Fruit fly (Drosophila melanogaster) whole organism, embryonic: ENCODE measurements around the gene CG10702.

Source experiments
- ATbp ChIP-seq: fragments of 200-800 bp; sonication (Bioruptor generic); optimal IDR thresholded peaks from 2 replicates; lab custom pipeline; 2017; ENCODE audit warnings: missing biosample characterization, mild to moderate bottlenecking, missing genetic modification characterization, missing genetic modification reagents
- Atf3 ChIP-seq: fragments of 200-800 bp; sonication (Bioruptor generic); optimal IDR thresholded peaks from 3 replicates; lab custom pipeline; 2016; ENCODE audit warnings: missing biosample characterization, missing genetic modification characterization
- Awh ChIP-seq: fragments of 200-800 bp; sonication (Bioruptor generic); IDR thresholded peaks from 2 replicates; pipeline ENCODE4, ENCODE4 v1.3.6; 2022; ENCODE audit warnings: missing biosample characterization, missing genetic modification characterization
- CG10654 ChIP-seq: fragments of 200-800 bp; sonication (Bioruptor generic); optimal IDR thresholded peaks from 2 replicates; lab custom pipeline; 2016; ENCODE audit warnings: missing biosample characterization, missing genetic modification characterization
- CG11398 ChIP-seq: fragments of 200-800 bp; sonication (Bioruptor generic); optimal IDR thresholded peaks from 2 replicates; lab custom pipeline; 2016; ENCODE audit warnings: missing biosample characterization, missing genetic modification characterization
- CG12104 ChIP-seq: fragments of 200-800 bp; sonication (Bioruptor generic); optimal IDR thresholded peaks from 3 replicates; lab custom pipeline; 2016; ENCODE audit warnings: missing biosample characterization, missing genetic modification characterization
- CG15073 ChIP-seq: fragments of 200-800 bp; sonication (Bioruptor generic); optimal IDR thresholded peaks from 2 replicates; lab custom pipeline; 2016; ENCODE audit warnings: missing biosample characterization, missing genetic modification characterization
- CG15269 ChIP-seq: fragments of 200-800 bp; sonication (Bioruptor generic); optimal IDR thresholded peaks from 2 replicates; lab custom pipeline; 2018; ENCODE audit warnings: missing biosample characterization, mild to moderate bottlenecking, missing genetic modification characterization, moderate library complexity
- CG18599 ChIP-seq: fragments of 200-800 bp; sonication (Bioruptor generic); optimal IDR thresholded peaks from 3 replicates; lab custom pipeline; 2017; ENCODE audit warnings: missing biosample characterization, missing genetic modification characterization, mild to moderate bottlenecking, moderate library complexity, missing genetic modification reagents
- CG18619 ChIP-seq: fragments of 200-800 bp; sonication (Bioruptor generic); optimal IDR thresholded peaks from 3 replicates; lab custom pipeline; 2017; ENCODE audit warnings: missing biosample characterization, mild to moderate bottlenecking, missing genetic modification characterization
- CG2116 ChIP-seq: fragments of 200-800 bp; sonication (Bioruptor generic); optimal IDR thresholded peaks from 3 replicates; lab custom pipeline; 2018; ENCODE audit warnings: missing biosample characterization, mild to moderate bottlenecking, missing genetic modification characterization
- CG2120 ChIP-seq: fragments of 200-800 bp; sonication (Bioruptor generic); optimal IDR thresholded peaks from 3 replicates; lab custom pipeline; 2016; ENCODE audit warnings: missing biosample characterization, missing genetic modification characterization
- CG30403 ChIP-seq: fragments of 200-800 bp; sonication (Bioruptor generic); optimal IDR thresholded peaks from 3 replicates; lab custom pipeline; 2016; ENCODE audit warnings: missing biosample characterization, missing genetic modification characterization
- CG31365 ChIP-seq: fragments of 200-800 bp; sonication (Bioruptor generic); optimal IDR thresholded peaks from 2 replicates; lab custom pipeline; 2018; ENCODE audit warnings: missing biosample characterization, mild to moderate bottlenecking, missing genetic modification characterization
- CG3163 ChIP-seq: fragments of 200-800 bp; sonication (Bioruptor generic); optimal IDR thresholded peaks from 3 replicates; lab custom pipeline; 2016; ENCODE audit warnings: missing biosample characterization, missing genetic modification characterization
- CG34376 ChIP-seq: fragments of 200-800 bp; sonication (Bioruptor generic); optimal IDR thresholded peaks from 2 replicates; lab custom pipeline; 2018; ENCODE audit warnings: missing biosample characterization, mild to moderate bottlenecking, missing genetic modification characterization
- CG42726 ChIP-seq: fragments of 200-800 bp; sonication (Bioruptor generic); IDR thresholded peaks from 2 replicates; pipeline ENCODE4 v1.3.6; 2022; ENCODE audit warnings: missing biosample characterization, missing genetic modification characterization; ENCODE audit not compliant: partially characterized antibody
- CG4282 ChIP-seq: fragments of 200-800 bp; sonication (Bioruptor generic); optimal IDR thresholded peaks from 2 replicates; lab custom pipeline; 2016; ENCODE audit warnings: missing biosample characterization, missing genetic modification characterization
- CG6765 ChIP-seq: fragments of 200-800 bp; sonication (Bioruptor generic); optimal IDR thresholded peaks from 3 replicates; lab custom pipeline; 2017; ENCODE audit warnings: missing biosample characterization, mild to moderate bottlenecking, missing genetic modification characterization
- CG7928 ChIP-seq: fragments of 200-800 bp; sonication (Bioruptor generic); optimal IDR thresholded peaks from 2 replicates; lab custom pipeline; 2017; ENCODE audit warnings: missing biosample characterization, mild to moderate bottlenecking, missing genetic modification characterization
- CHES-1-like ChIP-seq: fragments of 200-800 bp; sonication (Bioruptor generic); optimal IDR thresholded peaks from 2 replicates; lab custom pipeline; 2016; ENCODE audit warnings: missing biosample characterization, missing genetic modification characterization
- Dad ChIP-seq: fragments of 200-800 bp; sonication (Bioruptor generic); optimal IDR thresholded peaks from 3 replicates; lab custom pipeline; 2016; ENCODE audit warnings: missing biosample characterization, missing genetic modification characterization
- Eip74EF ChIP-seq, 2 experiments: fragments of 200-800 bp in 1 of 2; fragments of >200 bp in 1 of 2; sonication (Bioruptor generic) in 1 of 2; optimal IDR thresholded peaks; 2 replicates each; lab custom pipeline; 2017 to 2019; ENCODE audit warnings: missing biosample characterization in 2 of 2, missing genetic modification characterization in 2 of 2, mild to moderate bottlenecking in 1 of 2, moderate library complexity in 1 of 2
- Gsc ChIP-seq: fragments of 200-800 bp; sonication (Bioruptor generic); IDR thresholded peaks from 2 replicates; pipeline ENCODE4 v1.3.6; 2022; ENCODE audit warnings: missing biosample characterization, missing genetic modification characterization
- HLH4C ChIP-seq: fragments of 200-800 bp; sonication (Bioruptor generic); IDR thresholded peaks from 3 replicates; pipeline ENCODE4 v1.3.6; 2022; ENCODE audit warnings: missing biosample characterization, missing genetic modification characterization; ENCODE audit not compliant: partially characterized antibody
- Myb ChIP-seq: fragments of 200-800 bp; sonication (Bioruptor generic); optimal IDR thresholded peaks from 2 replicates; lab custom pipeline; 2016; ENCODE audit warnings: missing biosample characterization, missing genetic modification characterization
- Nf-YB ChIP-seq: fragments of 200-800 bp; sonication (Bioruptor generic); optimal IDR thresholded peaks from 3 replicates; lab custom pipeline; 2019; ENCODE audit warnings: missing biosample characterization, mild to moderate bottlenecking, missing genetic modification characterization, moderate library complexity
- Pdp1 ChIP-seq, 2 experiments: fragments of 200-800 bp; sonication (Bioruptor generic); optimal IDR thresholded peaks; 3 replicates each; lab custom pipeline; 2016; ENCODE audit warnings: missing biosample characterization in 2 of 2, missing genetic modification characterization in 2 of 2, mild to moderate bottlenecking in 1 of 2, moderate library complexity in 1 of 2
- Stat92E ChIP-seq, 3 experiments: fragments of >200 bp in 2 of 3; fragments of 200-800 bp in 1 of 3; sonication (Bioruptor generic) in 1 of 3; optimal IDR thresholded peaks; 2 replicates each; lab custom pipeline; 2017 to 2019; ENCODE audit warnings: missing biosample characterization in 3 of 3, missing genetic modification characterization in 3 of 3, mild to moderate bottlenecking in 1 of 3, moderate library complexity in 1 of 3
- Taf1 ChIP-seq: fragments of 200-800 bp; sonication (Bioruptor generic); IDR thresholded peaks from 2 replicates; pipeline ENCODE4 v1.3.6; 2022; ENCODE audit warnings: missing biosample characterization, missing genetic modification characterization
- Trl ChIP-seq, 3 experiments: fragments of >200 bp in 2 of 3; fragments of 200-800 bp in 1 of 3; sonication (Bioruptor generic) in 1 of 3; optimal IDR thresholded peaks; 2 replicates in 1 of 3; 3 replicates in 2 of 3; lab custom pipeline; 2016 to 2017; ENCODE audit warnings: missing biosample characterization in 1 of 3, missing genetic modification characterization in 1 of 3
- abd-A ChIP-seq: fragments of 200-800 bp; sonication (Bioruptor generic); optimal IDR thresholded peaks from 3 replicates; lab custom pipeline; 2019; ENCODE audit warnings: missing biosample characterization, mild to moderate bottlenecking, missing genetic modification characterization, moderate library complexity
- bsh ChIP-seq, 2 experiments: fragments of 200-800 bp; sonication (Bioruptor generic); optimal IDR thresholded peaks; 2 replicates each; lab custom pipeline; 2017 to 2018; ENCODE audit warnings: mild to moderate bottlenecking in 2 of 2, missing biosample characterization in 2 of 2, missing genetic modification characterization in 2 of 2, moderate library complexity in 1 of 2
- btn ChIP-seq: fragments of 200-800 bp; sonication (Bioruptor generic); optimal IDR thresholded peaks from 2 replicates; lab custom pipeline; 2016; ENCODE audit warnings: missing biosample characterization, missing genetic modification characterization
- emc ChIP-seq: fragments of 200-800 bp; sonication (Bioruptor generic); optimal IDR thresholded peaks from 2 replicates; lab custom pipeline; 2016; ENCODE audit warnings: missing biosample characterization, missing genetic modification characterization
- ems ChIP-seq: fragments of 200-800 bp; sonication (Bioruptor generic); optimal IDR thresholded peaks from 3 replicates; lab custom pipeline; 2016; ENCODE audit warnings: missing biosample characterization, missing genetic modification characterization
- exex ChIP-seq: fragments of 200-800 bp; sonication (Bioruptor generic); optimal IDR thresholded peaks from 4 replicates; lab custom pipeline; 2018; ENCODE audit warnings: missing biosample characterization, mild to moderate bottlenecking, missing genetic modification characterization, moderate library complexity
- grn ChIP-seq: fragments of 200-800 bp; sonication (Bioruptor generic); optimal IDR thresholded peaks from 3 replicates; lab custom pipeline; 2017; ENCODE audit warnings: missing biosample characterization, missing genetic modification characterization
- kah ChIP-seq: fragments of 200-800 bp; sonication (Bioruptor generic); optimal IDR thresholded peaks from 2 replicates; lab custom pipeline; 2018; ENCODE audit warnings: missing biosample characterization, mild to moderate bottlenecking, missing genetic modification characterization
- nau ChIP-seq: fragments of 200-800 bp; sonication (Bioruptor generic); optimal IDR thresholded peaks from 3 replicates; lab custom pipeline; 2017; ENCODE audit warnings: missing biosample characterization, mild to moderate bottlenecking, missing genetic modification characterization, missing genetic modification reagents
- onecut ChIP-seq: fragments of 200-800 bp; sonication (Bioruptor generic); IDR thresholded peaks from 2 replicates; pipeline ENCODE4 v1.3.6; 2022; ENCODE audit warnings: missing biosample characterization, missing genetic modification characterization
- ranshi ChIP-seq: fragments of 200-800 bp; sonication (Bioruptor generic); IDR thresholded peaks from 2 replicates; pipeline ENCODE4 v1.3.6; 2022; ENCODE audit warnings: missing biosample characterization, missing genetic modification characterization
- schlank ChIP-seq: fragments of 200-800 bp; sonication (Bioruptor generic); optimal IDR thresholded peaks from 2 replicates; lab custom pipeline; 2018; ENCODE audit warnings: missing biosample characterization, mild to moderate bottlenecking, missing genetic modification characterization
- sd ChIP-seq: fragments of 200-800 bp; sonication (Bioruptor generic); optimal IDR thresholded peaks from 3 replicates; lab custom pipeline; 2018; ENCODE audit warnings: missing biosample characterization, mild to moderate bottlenecking, missing genetic modification characterization, moderate library complexity
- slbo ChIP-seq: fragments of 200-800 bp; sonication (Bioruptor generic); IDR thresholded peaks from 2 replicates; pipeline ENCODE4 v1.3.6; 2022; ENCODE audit warnings: missing biosample characterization, missing genetic modification characterization
- tio ChIP-seq: fragments of 200-800 bp; sonication (Bioruptor generic); optimal IDR thresholded peaks from 2 replicates; lab custom pipeline; 2017; ENCODE audit warnings: missing biosample characterization, missing genetic modification characterization, inconsistent platforms
- vvl ChIP-seq: fragments of 200-800 bp; sonication (Bioruptor generic); IDR thresholded peaks from 2 replicates; pipeline ENCODE4 v1.3.6; 2022; ENCODE audit warnings: missing biosample characterization, missing genetic modification characterization

The CG10702 gene

DNA sequence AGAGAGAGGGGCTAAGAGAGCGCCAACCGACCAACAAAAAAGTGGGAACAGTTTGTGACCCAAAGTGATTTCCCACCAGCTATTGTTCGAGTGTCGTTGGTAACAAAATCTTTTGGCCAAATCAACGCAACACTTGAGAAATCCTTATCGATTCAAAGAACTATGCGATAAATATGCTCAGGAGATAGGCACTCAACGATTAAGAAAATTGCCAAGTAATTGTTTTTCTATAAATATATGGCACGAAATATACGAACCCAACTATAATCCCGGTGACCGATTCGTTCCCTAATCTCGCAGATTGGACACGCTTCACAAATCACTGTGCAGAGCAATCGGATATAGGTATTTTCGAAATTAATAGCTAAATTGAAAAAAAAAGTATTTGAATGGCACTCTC, 41.5 kb upstream of the CG10702 start:
- TF ChIP-seq Nf-YB (GFP tag; lab: Kevin White, UChicago) (no peak), CG15073 (GFP tag; lab: Kevin White, UChicago) (no peak), Stat92E (GFP tag; optimal IDR thresholded peaks at IDR 0.05; lab: Kevin White, UChicago) (no peak), exex (peak; percentile 97), CG12104 (GFP tag; lab: Kevin White, UChicago) (no peak), grn (GFP tag; lab: Kevin White, UChicago) (peak; percentile 42), CG2116 (GFP tag; lab: Kevin White, UChicago) (no peak), btn (GFP tag; lab: Kevin White, UChicago) (no peak), sd (tag; lab: Kevin White, UChicago) (peak; percentile 29), CG18619 (GFP tag; lab: Kevin White, UChicago) (no peak), CG18599 (GFP tag; lab: Kevin White, UChicago) (no peak), CG11398 (no peak), Taf1 (GFP tag; lab: Robert Waterston, UW) (no peak), CG42726 (GFP tag; lab: Robert Waterston, UW) (no peak), Atf3 (GFP tag; lab: Kevin White, UChicago) (no peak), ems (GFP tag; lab: Kevin White, UChicago) (no peak), CG6765 (no peak), Trl (optimal IDR thresholded peaks at IDR 0.05; lab: Kevin White, UChicago) (peak in 1 of 2 experiments; percentile 18), Trl (GFP tag; optimal IDR thresholded peaks at IDR 0.05; lab: Kevin White, UChicago) (no peak), CG3163 (GFP tag; lab: Kevin White, UChicago) (peak; percentile 46), CG31365 (tag; lab: Kevin White, UChicago) (no peak), CG2120 (GFP tag; lab: Kevin White, UChicago) (no peak), schlank (tag; lab: Kevin White, UChicago) (no peak), CG4282 (no peak), CG34376 (GFP tag; lab: Kevin White, UChicago) (peak; percentile 31), HLH4C (GFP tag; lab: Robert Waterston, UW) (no peak)

DNA sequence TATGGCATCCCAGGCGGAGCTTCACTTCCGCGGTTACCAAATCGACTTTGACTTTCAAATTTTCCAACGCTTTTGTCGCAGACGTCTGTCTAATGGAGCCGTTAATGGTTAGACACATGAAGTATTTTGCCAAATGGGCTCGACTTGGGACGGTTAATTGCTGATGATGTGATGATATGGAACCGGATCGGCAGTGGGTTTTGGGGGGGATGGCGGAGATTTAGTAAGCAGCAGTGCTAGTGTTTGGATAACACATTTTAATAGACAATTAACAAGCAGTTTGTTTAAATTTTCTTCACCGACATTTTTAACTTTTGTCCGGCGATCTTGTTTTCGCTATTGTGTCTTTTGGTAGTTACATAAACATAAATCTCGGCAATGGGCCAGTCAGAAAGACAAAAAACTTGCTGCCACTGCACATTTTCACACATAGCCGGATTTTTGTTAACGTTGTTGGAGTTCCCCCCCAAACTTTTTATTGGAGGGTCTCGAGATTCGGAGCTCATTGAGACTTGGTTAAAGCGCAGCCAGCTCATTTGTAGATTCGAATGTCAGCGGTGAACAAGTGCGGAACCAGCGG, 40.1 kb upstream of the CG10702 start, which contains the start of gene amd:
amd (plus strand) TSS at position 530 of the 580 bp plus-strand sequence.
- TF ChIP-seq abd-A (tag; lab: Kevin White, UChicago) (peak; percentile 72), kah (no peak), grn (GFP tag; lab: Kevin White, UChicago) (peak; percentile 49), onecut (GFP tag; lab: Robert Waterston, UW) (no peak), sd (tag; lab: Kevin White, UChicago) (peak; percentile 29), Eip74EF (GFP tag; optimal IDR thresholded peaks at IDR 0.05; lab: Kevin White, UChicago) (peak in 1 of 2 experiments; percentile 77), bsh (GFP tag; optimal IDR thresholded peaks at IDR 0.05; lab: Kevin White, UChicago) (no peak), CG30403 (no peak), ATbp (GFP tag; lab: Kevin White, UChicago) (no peak), vvl (GFP tag; lab: Robert Waterston, UW) (peak; percentile 46; the same call in 1 of the 2 replicates), nau (GFP tag; lab: Kevin White, UChicago) (no peak), slbo (GFP tag; lab: Robert Waterston, UW) (no peak), Gsc (no peak), emc (no peak), Myb (GFP tag; lab: Kevin White, UChicago) (no peak), CG7928 (GFP tag; lab: Kevin White, UChicago) (no peak), CHES-1-like (GFP tag; lab: Kevin White, UChicago) (no peak), tio (GFP tag; lab: Kevin White, UChicago) (no peak), Dad (GFP tag; lab: Kevin White, UChicago) (no peak), Pdp1 (GFP tag; optimal IDR thresholded peaks at IDR 0.05; lab: Kevin White, UChicago) (peak in 1 of 2 experiments; percentile 53), Awh (GFP tag; lab: Robert Waterston, UW) (peak; percentile 66; the same call in 1 of the 2 replicates), CG15269 (tag; lab: Kevin White, UChicago) (peak; percentile 10), ranshi (no peak), CG10654 (GFP tag; lab: Kevin White, UChicago) (no peak)
